Worm (Caenorhabditis elegans) whole organism, midembryonic: ENCODE measurements around the gene K03B8.4.

ENCODE experiments used
- T22C8.4 ChIP-seq: fragments of 200-800 bp; sonication (Bioruptor generic); IDR thresholded peaks from 2 replicates; pipeline ENCODE4 v1.3.6; 2022; ENCODE audit warnings: missing genetic modification characterization, missing compliant biosample characterization
- cog-1 ChIP-seq: sonication (generic microtip); optimal IDR thresholded peaks from 2 replicates; lab custom pipeline; 2016; ENCODE audit warnings: missing genetic modification characterization, missing compliant biosample characterization

DNA sequence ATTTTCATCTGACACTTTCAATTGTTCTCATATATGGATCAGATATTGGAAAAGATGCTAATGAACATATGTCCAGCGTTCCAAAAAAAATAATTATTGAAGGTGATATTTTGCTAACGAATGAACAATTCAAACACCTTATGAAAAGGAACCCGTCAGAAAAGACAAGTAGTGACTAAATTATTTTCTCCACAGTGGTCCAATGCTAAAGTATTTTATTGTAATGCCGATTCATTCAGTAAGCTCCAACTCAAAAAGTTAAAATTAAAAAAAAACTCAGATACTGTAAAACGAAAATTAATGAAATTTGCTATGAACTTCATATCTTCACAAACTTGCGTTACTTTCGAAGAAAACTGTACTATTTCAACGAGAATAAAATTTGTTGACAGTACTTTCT is 2.9 kb downstream of the K03B8.4 start, which contains the start of gene nas-16:
- TF ChIP-seq T22C8.4 = no peak
- no peak for TF ChIP-seq cog-1 (tag; lab: Kevin White, UChicago)
